Worm (Caenorhabditis elegans): ENCODE measurements around the gene gap-1.

DNA sequence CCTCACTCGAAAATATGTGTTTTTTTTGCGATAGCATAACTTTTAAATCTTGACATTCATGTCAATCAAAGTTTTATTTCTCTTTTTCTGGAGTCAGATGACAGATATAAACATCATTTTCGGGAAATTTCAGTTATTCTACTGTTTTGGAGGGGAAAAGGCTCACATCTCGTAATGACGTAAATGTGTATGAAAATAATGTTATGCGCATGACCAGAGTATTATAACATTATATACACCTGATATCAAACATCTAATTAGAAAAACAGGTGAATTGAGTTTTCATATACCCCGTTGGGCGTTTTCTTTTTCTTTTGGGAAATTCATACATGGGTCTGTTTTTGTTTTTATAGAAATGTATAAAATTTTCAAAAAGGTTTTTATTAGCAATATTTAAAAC lies 48.1 kb upstream of the gap-1 start:
- TF ChIP-seq tra-4 (tag; optimal IDR thresholded peaks at IDR 0.05) = no peak
- TF ChIP-seq B0310.2 (tag; optimal IDR thresholded peaks at IDR 0.05) = no peak
- no peak for TF ChIP-seq ama-1 (optimal IDR thresholded peaks at IDR 0.05)
- no peak for TF ChIP-seq tbx-11 (GFP tag; IDR thresholded peaks at IDR 0.05)
- no peak for TF ChIP-seq ceh-13 (GFP tag; optimal IDR thresholded peaks at IDR 0.05)
- TF ChIP-seq flt-1 (GFP tag; IDR thresholded peaks at IDR 0.05) = no peak
- no peak for TF ChIP-seq tbx-37 (GFP tag; conservative IDR thresholded peaks at IDR 0.05)
- no peak for TF ChIP-seq pes-1 (GFP tag; IDR thresholded peaks at IDR 0.05)
- TF ChIP-seq F13C5.2 (tag; optimal IDR thresholded peaks at IDR 0.05) = no peak
- TF ChIP-seq aly-1 (tag; optimal IDR thresholded peaks at IDR 0.05) = no peak
- no peak for TF ChIP-seq ets-7 (tag; optimal IDR thresholded peaks at IDR 0.05)
- TF ChIP-seq hmg-4 (GFP tag; optimal IDR thresholded peaks at IDR 0.05) = no peak
- no peak for TF ChIP-seq sea-1 (GFP tag; conservative IDR thresholded peaks at IDR 0.05)

Data from whole organism, early embryonic.